Worm (Caenorhabditis elegans) whole organism, late embryonic: Measurements from ENCODE around the gene str-20.

Experiments used
- C08G9.2 ChIP-seq: sonication (generic microtip); optimal IDR thresholded peaks from 2 replicates; lab custom pipeline; 2016; ENCODE audit warnings: mild to moderate bottlenecking, missing genetic modification characterization, moderate library complexity, missing compliant biosample characterization
- C38D4.7 ChIP-seq: fragments of 200-800 bp; sonication (Bioruptor generic); optimal IDR thresholded peaks from 2 replicates; lab custom pipeline; 2018; ENCODE audit warnings: mild to moderate bottlenecking, missing genetic modification characterization, moderate library complexity, missing compliant biosample characterization
- K02D7.2 ChIP-seq: sonication (generic microtip); optimal IDR thresholded peaks from 2 replicates; lab custom pipeline; 2017; ENCODE audit warnings: mild to moderate bottlenecking, missing genetic modification characterization, missing compliant biosample characterization
- Y22D7AL.16 ChIP-seq: sonication (generic microtip); optimal IDR thresholded peaks from 2 replicates; lab custom pipeline; 2016; ENCODE audit warnings: missing genetic modification characterization, missing compliant biosample characterization
- ahr-1 ChIP-seq: sonication (generic microtip); optimal IDR thresholded peaks from 2 replicates; lab custom pipeline; 2016; ENCODE audit warnings: missing genetic modification characterization, missing compliant biosample characterization
- ama-1 ChIP-seq: fragments of 150-350 bp; optimal IDR thresholded peaks from 2 replicates; lab custom pipeline; 2014
- ceh-18 ChIP-seq: sonication (generic microtip); optimal IDR thresholded peaks from 2 replicates; lab custom pipeline; 2016; ENCODE audit warnings: missing genetic modification characterization, missing compliant biosample characterization
- ceh-19 ChIP-seq: fragments of 200-800 bp; sonication (Bioruptor generic); optimal IDR thresholded peaks from 2 replicates; lab custom pipeline; 2018; ENCODE audit warnings: mild to moderate bottlenecking, missing genetic modification characterization, missing compliant biosample characterization
- ceh-2 ChIP-seq: sonication (generic microtip); optimal IDR thresholded peaks from 2 replicates; lab custom pipeline; 2016; ENCODE audit warnings: missing genotype, missing genetic modification characterization, missing compliant biosample characterization
- ceh-24 ChIP-seq: sonication (generic microtip); optimal IDR thresholded peaks from 2 replicates; lab custom pipeline; 2016; ENCODE audit warnings: mild to moderate bottlenecking, missing genetic modification characterization, missing compliant biosample characterization
- ceh-45 ChIP-seq: fragments of 200-800 bp; sonication (Bioruptor generic); IDR thresholded peaks from 2 replicates; pipeline ENCODE4 v1.3.6; 2022; ENCODE audit warnings: missing genetic modification reagents, missing genetic modification characterization, missing compliant biosample characterization
- ceh-48 ChIP-seq: sonication (generic microtip); optimal IDR thresholded peaks from 2 replicates; lab custom pipeline; 2016; ENCODE audit warnings: missing genetic modification characterization, inconsistent platforms, missing compliant biosample characterization
- che-1 ChIP-seq: sonication (generic microtip); optimal IDR thresholded peaks from 2 replicates; lab custom pipeline; 2016; ENCODE audit warnings: mild to moderate bottlenecking, missing genetic modification characterization, missing compliant biosample characterization
- dmd-4 ChIP-seq: sonication (generic microtip); optimal IDR thresholded peaks from 2 replicates; lab custom pipeline; 2016; ENCODE audit warnings: borderline replicate concordance, missing genetic modification characterization, missing compliant biosample characterization
- dve-1 ChIP-seq: sonication (generic microtip); optimal IDR thresholded peaks from 2 replicates; lab custom pipeline; 2017; ENCODE audit warnings: antibody characterized with exemption, mild to moderate bottlenecking, missing genetic modification characterization, missing compliant biosample characterization
- eyg-1 ChIP-seq: sonication (generic microtip); optimal IDR thresholded peaks from 2 replicates; lab custom pipeline; 2016; ENCODE audit warnings: missing genotype, missing genetic modification characterization, missing compliant biosample characterization
- fax-1 ChIP-seq: sonication (generic microtip); optimal IDR thresholded peaks from 2 replicates; lab custom pipeline; 2016; ENCODE audit warnings: missing genotype, missing genetic modification characterization, missing compliant biosample characterization
- gmeb-2 ChIP-seq: sonication (generic microtip); optimal IDR thresholded peaks from 2 replicates; lab custom pipeline; 2016; ENCODE audit warnings: missing genetic modification characterization, inconsistent platforms, missing compliant biosample characterization
- hlh-8 ChIP-seq: sonication (generic microtip); optimal IDR thresholded peaks from 2 replicates; lab custom pipeline; 2016; ENCODE audit warnings: missing genotype, missing genetic modification characterization, missing compliant biosample characterization
- lin-11 ChIP-seq: fragments of 200-800 bp; sonication (Bioruptor generic); optimal IDR thresholded peaks from 2 replicates; lab custom pipeline; 2018; ENCODE audit warnings: mild to moderate bottlenecking, missing genetic modification characterization, missing compliant biosample characterization
- madf-2 ChIP-seq: sonication (generic microtip); optimal IDR thresholded peaks from 2 replicates; lab custom pipeline; 2017; ENCODE audit warnings: missing genetic modification characterization, missing compliant biosample characterization
- mec-3 ChIP-seq: sonication (generic microtip); optimal IDR thresholded peaks from 2 replicates; lab custom pipeline; 2016; ENCODE audit warnings: borderline replicate concordance, missing genetic modification characterization, missing compliant biosample characterization
- nfya-1 ChIP-seq: sonication (generic microtip); optimal IDR thresholded peaks from 2 replicates; lab custom pipeline; 2017; ENCODE audit warnings: missing genetic modification characterization, mild to moderate bottlenecking, missing compliant biosample characterization, antibody characterized with exemption, moderate library complexity
- nhr-232 ChIP-seq: sonication (generic microtip); optimal IDR thresholded peaks from 2 replicates; lab custom pipeline; 2016; ENCODE audit warnings: missing genetic modification characterization, missing compliant biosample characterization
- npax-4 ChIP-seq: sonication (generic microtip); optimal IDR thresholded peaks from 2 replicates; lab custom pipeline; 2016; ENCODE audit warnings: missing genetic modification characterization, missing compliant biosample characterization
- odd-2 ChIP-seq: sonication (generic microtip); optimal IDR thresholded peaks from 2 replicates; lab custom pipeline; 2017; ENCODE audit warnings: antibody characterized with exemption, mild to moderate bottlenecking, missing genetic modification characterization, missing compliant biosample characterization
- pax-1 ChIP-seq: fragments of 150-350 bp; optimal IDR thresholded peaks from 2 replicates; lab custom pipeline; 2014; ENCODE audit warnings: missing biosample characterization, missing genetic modification characterization
- pha-2 ChIP-seq: sonication (generic microtip); optimal IDR thresholded peaks from 2 replicates; lab custom pipeline; 2017; ENCODE audit warnings: mild to moderate bottlenecking, missing genetic modification characterization, missing compliant biosample characterization
- pha-4 ChIP-seq: fragments of 150-350 bp; optimal IDR thresholded peaks from 2 replicates; lab custom pipeline; 2018; ENCODE audit warnings: missing biosample characterization, missing genetic modification reagents, missing genetic modification characterization
- pqm-1 ChIP-seq: sonication (generic microtip); optimal IDR thresholded peaks from 2 replicates; lab custom pipeline; 2016; ENCODE audit warnings: missing genetic modification characterization, missing compliant biosample characterization
- pros-1 ChIP-seq: fragments of 150-350 bp; optimal IDR thresholded peaks from 2 replicates; lab custom pipeline; 2014; ENCODE audit warnings: missing biosample characterization, missing genetic modification reagents, missing genetic modification characterization
- rnt-1 ChIP-seq: sonication (generic microtip); optimal IDR thresholded peaks from 2 replicates; lab custom pipeline; 2016; ENCODE audit warnings: missing genetic modification characterization, missing compliant biosample characterization
- sdc-2 ChIP-seq: sonication (generic microtip); optimal IDR thresholded peaks from 2 replicates; lab custom pipeline; 2016; ENCODE audit warnings: missing genotype, missing genetic modification characterization, missing compliant biosample characterization
- sox-2 ChIP-seq: fragments of 200-800 bp; sonication (Bioruptor generic); IDR thresholded peaks from 2 replicates; pipeline ENCODE4 v1.3.6; 2022; ENCODE audit warnings: missing genetic modification reagents, missing genetic modification characterization, missing compliant biosample characterization
- syd-9 ChIP-seq: sonication (generic microtip); optimal IDR thresholded peaks from 2 replicates; lab custom pipeline; 2016; ENCODE audit warnings: mild to moderate bottlenecking, missing genetic modification characterization, moderate library complexity, missing compliant biosample characterization
- tbx-7 ChIP-seq: sonication (generic microtip); optimal IDR thresholded peaks from 2 replicates; lab custom pipeline; 2016; ENCODE audit warnings: missing genotype, missing genetic modification characterization, missing compliant biosample characterization
- unc-3 ChIP-seq, 2 experiments: fragments of 200-800 bp in 1 of 2; sonication (Bioruptor generic) in 1 of 2; sonication (generic microtip) in 1 of 2; conservative IDR thresholded peaks in 1 of 2; optimal IDR thresholded peaks in 1 of 2; 2 replicates each; pipeline versions ENCODE4 v1.3.6 to Lab custom; 2016 to 2022; ENCODE audit warnings: missing compliant biosample characterization in 2 of 2, missing genetic modification characterization in 2 of 2, missing genetic modification reagents in 1 of 2
- unc-42 ChIP-seq: sonication (generic microtip); optimal IDR thresholded peaks from 2 replicates; lab custom pipeline; 2016; ENCODE audit warnings: missing genotype, missing genetic modification characterization, missing compliant biosample characterization
- unc-55 ChIP-seq: sonication (generic microtip); optimal IDR thresholded peaks from 2 replicates; lab custom pipeline; 2017; ENCODE audit warnings: missing biosample characterization, missing genetic modification reagents, missing genetic modification characterization
- unc-86 ChIP-seq: sonication (generic microtip); optimal IDR thresholded peaks from 2 replicates; lab custom pipeline; 2016; ENCODE audit warnings: missing genetic modification characterization, missing compliant biosample characterization
- zip-5 ChIP-seq: sonication (generic microtip); optimal IDR thresholded peaks from 2 replicates; lab custom pipeline; 2016; ENCODE audit warnings: missing genetic modification characterization, missing compliant biosample characterization

Gene str-20

ce11 chrV:773256-773655 is 17.0 kb downstream of the str-20 start, which contains the start of gene sti-1 (continued):
- TF ChIP-seq dve-1 (tag; lab: Kevin White, UChicago) = peak; percentile 36
- TF ChIP-seq syd-9 = no peak
- TF ChIP-seq nfya-1 = peak; percentile 83
- no peak for TF ChIP-seq fax-1 (tag; lab: Kevin White, UChicago)
- no peak for TF ChIP-seq unc-86 (tag; lab: Kevin White, UChicago)
- TF ChIP-seq ceh-18 = peak; percentile 32
- no peak for TF ChIP-seq sdc-2 (tag; lab: Kevin White, UChicago)
- peak; percentile 64 for TF ChIP-seq unc-42 (tag; lab: Kevin White, UChicago)
- peak; percentile 10 for TF ChIP-seq ceh-48 (tag; lab: Kevin White, UChicago)
- TF ChIP-seq ceh-19 (GFP tag; lab: Kevin White, UChicago) = no peak
- no peak for TF ChIP-seq che-1 (tag; lab: Kevin White, UChicago)
- no peak for TF ChIP-seq ceh-2 (tag; lab: Kevin White, UChicago)
- TF ChIP-seq pqm-1 = no peak
- no peak for TF ChIP-seq pha-2 (tag; lab: Kevin White, UChicago)
- TF ChIP-seq tbx-7 (tag; lab: Kevin White, UChicago) = no peak
- TF ChIP-seq eyg-1 = no peak
- no peak for TF ChIP-seq unc-3 (GFP tag; conservative IDR thresholded peaks at IDR 0.05; lab: Robert Waterston, UW)
- no peak for TF ChIP-seq unc-3 (tag; optimal IDR thresholded peaks at IDR 0.05; lab: Kevin White, UChicago)
- TF ChIP-seq lin-11 (tag; lab: Kevin White, UChicago) = no peak
- TF ChIP-seq madf-2 (tag; lab: Kevin White, UChicago) = no peak
- TF ChIP-seq npax-4 (tag; lab: Kevin White, UChicago) = no peak
- TF ChIP-seq Y22D7AL.16 (tag; lab: Kevin White, UChicago) = no peak
- TF ChIP-seq ama-1 (lab: Kevin White, UChicago) = no peak

ce11 chrV:774341-774740 is 18.1 kb downstream of the str-20 start:
- TF ChIP-seq ceh-18 (no peak), ceh-45 (GFP tag; lab: Robert Waterston, UW) (no peak), mec-3 (tag; lab: Kevin White, UChicago) (no peak), odd-2 (tag; lab: Kevin White, UChicago) (no peak), ceh-2 (tag; lab: Kevin White, UChicago) (no peak), C08G9.2 (tag; lab: Kevin White, UChicago) (no peak)

- TF ChIP-seq ceh-18 = no peak
- no peak for TF ChIP-seq hlh-8 (tag; lab: Kevin White, UChicago)
These were observed 18.6 kb downstream of the str-20 start, which contains the start of gene srbc-58 for ce11 chrV:774875-775359. Gene srbc-58, plus strand, starts transcription at chrV:774995.

ce11 chrV:777285-777684 is 21.0 kb downstream of the str-20 start, which contains the start of gene R09E12.9:
Gene R09E12.9, plus strand, starts transcription at chrV:777600.
- TF ChIP-seq dmd-4 (tag; lab: Kevin White, UChicago) = no peak
- no peak for TF ChIP-seq K02D7.2 (tag; lab: Kevin White, UChicago)
- no peak for TF ChIP-seq ceh-24 (tag; lab: Kevin White, UChicago)
- TF ChIP-seq pqm-1 = no peak
- TF ChIP-seq unc-3 (GFP tag; conservative IDR thresholded peaks at IDR 0.05; lab: Robert Waterston, UW) = no peak
- no peak for TF ChIP-seq unc-3 (tag; optimal IDR thresholded peaks at IDR 0.05; lab: Kevin White, UChicago)
- TF ChIP-seq rnt-1 (tag; lab: Kevin White, UChicago) = no peak
- no peak for TF ChIP-seq pha-2 (tag; lab: Kevin White, UChicago)
- TF ChIP-seq dve-1 (tag; lab: Kevin White, UChicago) = no peak

- no peak for TF ChIP-seq gmeb-2 (tag; lab: Kevin White, UChicago)
- no peak for TF ChIP-seq nhr-232 (tag; lab: Kevin White, UChicago)
- TF ChIP-seq npax-4 (tag; lab: Kevin White, UChicago) = no peak
- no peak for TF ChIP-seq syd-9
- no peak for TF ChIP-seq pros-1 (tag; lab: Kevin White, UChicago)
- TF ChIP-seq hlh-8 (tag; lab: Kevin White, UChicago) = no peak
- TF ChIP-seq pax-1 = no peak
- TF ChIP-seq zip-5 (tag; lab: Kevin White, UChicago) = no peak
- no peak for TF ChIP-seq sox-2 (GFP tag; lab: Robert Waterston, UW)
- TF ChIP-seq tbx-7 (tag; lab: Kevin White, UChicago) = no peak
- TF ChIP-seq C38D4.7 (GFP tag; lab: Kevin White, UChicago) = no peak
- no peak for TF ChIP-seq pha-4
- TF ChIP-seq pqm-1 = no peak
- no peak for TF ChIP-seq ahr-1 (tag; lab: Kevin White, UChicago)
- no peak for TF ChIP-seq unc-55 (GFP tag; lab: Kevin White, UChicago)
- no peak for TF ChIP-seq unc-86 (tag; lab: Kevin White, UChicago)
These were observed 22.1 kb downstream of the str-20 start, which contains the start of gene srbc-59 for ce11 chrV:778339-778738. Gene srbc-59, plus strand, starts transcription at chrV:778639.
